Worm (Caenorhabditis elegans): ENCODE results near the gene jmjd-3.2.

Gene jmjd-3.2

ce11 chrX:14502116-14502587 is 54.1 kb downstream of the jmjd-3.2 start (continued):
- no peak for TF ChIP-seq ama-1 (optimal IDR thresholded peaks at IDR 0.05)
- TF ChIP-seq ama-1 (GFP tag; optimal IDR thresholded peaks at IDR 0.05), result no peak
- TF ChIP-seq Y95B8A.8 (GFP tag; IDR thresholded peaks at IDR 0.05), result peak; percentile 61; the same call in 1 of the 2 replicates
- TF ChIP-seq mel-28 (tag; optimal IDR thresholded peaks at IDR 0.05; ENCODE audit: borderline replicate concordance), result no peak
- TF ChIP-seq K11D2.4 (GFP tag; IDR thresholded peaks at IDR 0.05), result peak; percentile 83
- TF ChIP-seq efl-1 (GFP tag; optimal IDR thresholded peaks at IDR 0.05), result no peak
- TF ChIP-seq pha-4 (tag; optimal IDR thresholded peaks at IDR 0.05), result peak; percentile 33
- no peak for TF ChIP-seq rcor-1 (GFP tag; IDR thresholded peaks at IDR 0.05)
- no peak for TF ChIP-seq ceh-58 (GFP tag; IDR thresholded peaks at IDR 0.05)
- TF ChIP-seq F57A8.1 (GFP tag; optimal IDR thresholded peaks at IDR 0.05), result no peak
- no peak for TF ChIP-seq unc-130 (GFP tag; optimal IDR thresholded peaks at IDR 0.05)
- no peak for TF ChIP-seq ets-4 (GFP tag; optimal IDR thresholded peaks at IDR 0.05)
- TF ChIP-seq ZK185.1 (tag; optimal IDR thresholded peaks at IDR 0.05; ENCODE audit: poor library complexity, severe bottlenecking), result no peak
- TF ChIP-seq hlh-12 (tag; optimal IDR thresholded peaks at IDR 0.05), result no peak
- no peak for TF ChIP-seq hlh-26 (GFP tag; conservative IDR thresholded peaks at IDR 0.05)
- peak; percentile 97 for TF ChIP-seq unc-62 (GFP tag; optimal IDR thresholded peaks at IDR 0.05)
- TF ChIP-seq T26A5.8 (tag; optimal IDR thresholded peaks at IDR 0.05), result no peak
- TF ChIP-seq lsl-1 (GFP tag; optimal IDR thresholded peaks at IDR 0.05), result no peak
- no peak for TF ChIP-seq gei-17 (GFP tag; optimal IDR thresholded peaks at IDR 0.05)
- TF ChIP-seq nfyb-1 (GFP tag; IDR thresholded peaks at IDR 0.05), result 0 out of 2 replicates have a peak, but pooled peaks have one; percentile 28
- no peak for TF ChIP-seq Y67H2A.10 (GFP tag; conservative IDR thresholded peaks at IDR 0.05)
- no peak for TF ChIP-seq ceh-100 (GFP tag; IDR thresholded peaks at IDR 0.05)
- no peak for TF ChIP-seq ztf-28 (GFP tag; IDR thresholded peaks at IDR 0.05)
- TF ChIP-seq pbrm-1 (GFP tag; IDR thresholded peaks at IDR 0.05), result no peak
- TF ChIP-seq F10E7.11 (tag; optimal IDR thresholded peaks at IDR 0.05), result no peak
- no peak for TF ChIP-seq repo-1 (tag; optimal IDR thresholded peaks at IDR 0.05)
- no peak for TF ChIP-seq ccch-3 (GFP tag; optimal IDR thresholded peaks at IDR 0.05)
- no peak for TF ChIP-seq egl-18 (GFP tag; IDR thresholded peaks at IDR 0.05)
- TF ChIP-seq snpc-1.3 (tag; optimal IDR thresholded peaks at IDR 0.05; ENCODE audit: insufficient read depth), result no peak
- TF ChIP-seq F55B11.4 (tag; optimal IDR thresholded peaks at IDR 0.05; ENCODE audit: borderline replicate concordance, insufficient read depth), result no peak
- peak in 1 of 3 experiments; percentile 28 for TF ChIP-seq lin-35 (GFP tag; optimal IDR thresholded peaks at IDR 0.05)
- no peak for TF ChIP-seq sptf-2 (GFP tag; optimal IDR thresholded peaks at IDR 0.05)
- peak; percentile 90 for TF ChIP-seq somi-1 (GFP tag; optimal IDR thresholded peaks at IDR 0.05)
- no peak for TF ChIP-seq hrde-1 (tag; optimal IDR thresholded peaks at IDR 0.05; ENCODE audit: borderline replicate concordance)
- peak; percentile 88 for TF ChIP-seq ztf-26 (tag; optimal IDR thresholded peaks at IDR 0.05)
- no peak for TF ChIP-seq F49E8.2 (tag; optimal IDR thresholded peaks at IDR 0.05; ENCODE audit: insufficient read depth)
- TF ChIP-seq athp-1 (tag; optimal IDR thresholded peaks at IDR 0.05), result no peak
- TF ChIP-seq lin-40 (tag; optimal IDR thresholded peaks at IDR 0.05), result peak; percentile 77
- 0 out of 2 replicates have a peak, but pooled peaks have one; percentile 43 for TF ChIP-seq egl-44 (GFP tag; IDR thresholded peaks at IDR 0.05)
- no peak for TF ChIP-seq F52B5.7 (tag; optimal IDR thresholded peaks at IDR 0.05)
- no peak for TF ChIP-seq mes-4 (tag; optimal IDR thresholded peaks at IDR 0.05)
- TF ChIP-seq akir-1 (GFP tag; optimal IDR thresholded peaks at IDR 0.05), result no peak
- no peak for TF ChIP-seq ztf-25 (GFP tag; IDR thresholded peaks at IDR 0.05)
- TF ChIP-seq let-607 (tag; optimal IDR thresholded peaks at IDR 0.05), result peak in 1 of 2 experiments; percentile 46
- TF ChIP-seq ztf-18 (tag; optimal IDR thresholded peaks at IDR 0.05), result peak; percentile 18
- no peak for TF ChIP-seq D2030.7 (GFP tag; IDR thresholded peaks at IDR 0.05)
- no peak for TF ChIP-seq T07F8.4 (tag; optimal IDR thresholded peaks at IDR 0.05)
- no peak for TF ChIP-seq madf-10 (tag; optimal IDR thresholded peaks at IDR 0.05)
- TF ChIP-seq C17E4.6 (GFP tag; IDR thresholded peaks at IDR 0.05), result no peak
